Worm (Caenorhabditis elegans) whole organism, L4 larva: ENCODE results near the gene str-248.

Source experiments
- D1046.2 ChIP-seq: fragments of 200-800 bp; sonication (Bioruptor generic); IDR thresholded peaks from 2 replicates; pipeline ENCODE4 v1.3.6; 2022; ENCODE audit warnings: missing genetic modification characterization, missing compliant biosample characterization
- F10B5.3 ChIP-seq: sonication (generic microtip); optimal IDR thresholded peaks from 2 replicates; lab custom pipeline; 2016; ENCODE audit warnings: mild to moderate bottlenecking, missing genetic modification characterization, missing compliant biosample characterization
- T26A8.4 ChIP-seq: fragments of 200-800 bp; sonication (Bioruptor generic); IDR thresholded peaks from 2 replicates; pipeline ENCODE4 v1.3.6; 2022; ENCODE audit warnings: missing genetic modification characterization, missing compliant biosample characterization
- ZK546.5 ChIP-seq, 2 experiments: sonication (generic microtip); optimal IDR thresholded peaks; 2 replicates each; lab custom pipeline; 2017; ENCODE audit warnings: missing biosample characterization in 2 of 2, missing genetic modification characterization in 2 of 2
- aha-1 ChIP-seq: fragments of 150-350 bp; peaks from one replicate; lab custom pipeline; 2014; ENCODE audit warnings: missing biosample characterization, missing genetic modification characterization
- ama-1 ChIP-seq: fragments of 150-350 bp; optimal IDR thresholded peaks from 2 replicates; lab custom pipeline; 2014; ENCODE audit warnings: inconsistent platforms, mixed read lengths
- cey-2 ChIP-seq: sonication (generic microtip); optimal IDR thresholded peaks from 3 replicates; lab custom pipeline; 2017; ENCODE audit warnings: missing genetic modification characterization, mild to moderate bottlenecking, missing compliant biosample characterization, antibody characterized with exemption, borderline replicate concordance; ENCODE audit not compliant: insufficient read depth
- daf-12 ChIP-seq: fragments of 150-350 bp; optimal IDR thresholded peaks from 2 replicates; lab custom pipeline; 2014; ENCODE audit warnings: missing biosample characterization, missing genetic modification reagents, missing genetic modification characterization
- daf-19 ChIP-seq: fragments of 200-800 bp; sonication (Bioruptor generic); conservative IDR thresholded peaks from 2 replicates; pipeline ENCODE4 v1.3.6; 2022; ENCODE audit warnings: missing genetic modification characterization, missing compliant biosample characterization
- dmd-6 ChIP-seq: fragments of 200-800 bp; sonication (Bioruptor generic); IDR thresholded peaks from 2 replicates; pipeline ENCODE4 v1.3.6; 2022; ENCODE audit warnings: missing genetic modification reagents, missing genetic modification characterization, missing compliant biosample characterization
- dmd-8 ChIP-seq: fragments of 200-800 bp; sonication (Bioruptor generic); IDR thresholded peaks from 2 replicates; pipeline ENCODE4 v1.3.6; 2022; ENCODE audit warnings: missing genetic modification characterization, missing compliant biosample characterization
- dmd-9 ChIP-seq: fragments of 200-800 bp; sonication (Bioruptor generic); IDR thresholded peaks from 2 replicates; pipeline ENCODE4 v1.3.6; 2022; ENCODE audit warnings: missing genetic modification reagents, missing genetic modification characterization, missing compliant biosample characterization
- dpl-1 ChIP-seq: fragments of 150-350 bp; optimal IDR thresholded peaks from 2 replicates; lab custom pipeline; 2014; ENCODE audit warnings: missing biosample characterization, missing genetic modification reagents, missing genetic modification characterization
- egl-43 ChIP-seq: fragments of 200-800 bp; sonication (Bioruptor generic); IDR thresholded peaks from 2 replicates; pipeline ENCODE4 v1.3.6; 2022; ENCODE audit warnings: missing genetic modification reagents, missing genetic modification characterization, missing compliant biosample characterization
- fkh-10 ChIP-seq: fragments of 150-350 bp; optimal IDR thresholded peaks from 2 replicates; lab custom pipeline; 2014; ENCODE audit warnings: missing biosample characterization, missing genetic modification reagents, missing genetic modification characterization
- fos-1 ChIP-seq: fragments of 150-350 bp; optimal IDR thresholded peaks from 2 replicates; lab custom pipeline; 2014; ENCODE audit warnings: missing biosample characterization, missing genetic modification characterization
- hlh-11 ChIP-seq: fragments of 200-800 bp; sonication (Bioruptor generic); optimal IDR thresholded peaks from 2 replicates; lab custom pipeline; 2018; ENCODE audit warnings: mild to moderate bottlenecking, missing genetic modification characterization, missing compliant biosample characterization
- hmg-1.1 ChIP-seq: fragments of 200-800 bp; sonication (Bioruptor generic); IDR thresholded peaks from 2 replicates; pipeline ENCODE4 v1.3.6; 2022; ENCODE audit warnings: missing genetic modification reagents, missing genetic modification characterization, missing compliant biosample characterization
- lim-7 ChIP-seq: fragments of 200-800 bp; sonication (Bioruptor generic); IDR thresholded peaks from 2 replicates; pipeline ENCODE4 v1.3.6; 2022; ENCODE audit warnings: missing genetic modification characterization, missing compliant biosample characterization
- mxl-3 ChIP-seq: fragments of 200-800 bp; sonication (Bioruptor generic); optimal IDR thresholded peaks from 2 replicates; lab custom pipeline; 2018; ENCODE audit warnings: mild to moderate bottlenecking, missing genetic modification characterization, missing compliant biosample characterization
- nhr-102 ChIP-seq: sonication (generic microtip); optimal IDR thresholded peaks from 2 replicates; lab custom pipeline; 2016; ENCODE audit warnings: mild to moderate bottlenecking, missing genetic modification characterization, moderate library complexity, missing compliant biosample characterization
- nhr-11 ChIP-seq: fragments of 150-350 bp; optimal IDR thresholded peaks from 2 replicates; lab custom pipeline; 2014; ENCODE audit warnings: missing biosample characterization, missing genetic modification characterization
- nhr-25 ChIP-seq: sonication (generic microtip); optimal IDR thresholded peaks from 2 replicates; lab custom pipeline; 2017; ENCODE audit warnings: missing genetic modification characterization, mild to moderate bottlenecking, missing compliant biosample characterization, antibody characterized with exemption, moderate library complexity, borderline replicate concordance; ENCODE audit not compliant: insufficient read depth
- nhr-28 ChIP-seq: fragments of 150-350 bp; optimal IDR thresholded peaks from 2 replicates; lab custom pipeline; 2014; ENCODE audit warnings: missing biosample characterization, missing genetic modification characterization
- nhr-6 ChIP-seq: fragments of 150-350 bp; optimal IDR thresholded peaks from 2 replicates; lab custom pipeline; 2014; ENCODE audit warnings: missing biosample characterization, missing genetic modification characterization
- saeg-2 ChIP-seq: fragments of 200-800 bp; sonication (Bioruptor generic); IDR thresholded peaks from 2 replicates; pipeline ENCODE4 v1.3.6; 2022; ENCODE audit warnings: missing genetic modification reagents, missing genetic modification characterization, missing compliant biosample characterization
- snpc-1.2 ChIP-seq: fragments of 200-800 bp; sonication (Bioruptor generic); IDR thresholded peaks from 2 replicates; pipeline ENCODE4 v1.3.6; 2022; ENCODE audit warnings: missing genetic modification reagents, missing genetic modification characterization, missing compliant biosample characterization
- snpc-4 ChIP-seq: fragments of 150-350 bp; optimal IDR thresholded peaks from 2 replicates; lab custom pipeline; 2014; ENCODE audit warnings: missing biosample characterization, missing genetic modification characterization
- tag-97 ChIP-seq: fragments of 200-800 bp; sonication (Bioruptor generic); IDR thresholded peaks from 2 replicates; pipeline ENCODE4 v1.3.6; 2022; ENCODE audit warnings: missing genetic modification characterization, missing compliant biosample characterization
- unc-62 ChIP-seq, 3 experiments: fragments of 150-350 bp in 1 of 3; sonication (generic microtip); optimal IDR thresholded peaks in 2 of 3; peaks in 1 of 3; 1 replicate in 1 of 3; 2 replicates in 2 of 3; lab custom pipeline; 2014 to 2017; ENCODE audit warnings: missing biosample characterization in 3 of 3, missing genetic modification characterization in 3 of 3, missing genetic modification reagents in 3 of 3, missing genotype in 1 of 3
- zip-2 ChIP-seq: fragments of 150-350 bp; optimal IDR thresholded peaks from 2 replicates; lab custom pipeline; 2014; ENCODE audit warnings: missing biosample characterization, missing genetic modification characterization
- ztf-11 ChIP-seq: fragments of 150-350 bp; optimal IDR thresholded peaks from 2 replicates; lab custom pipeline; 2014; ENCODE audit warnings: missing biosample characterization, missing genetic modification characterization

str-248 gene

ce11 chrV:15661003-15661402, 31.6 kb upstream of the str-248 start (continued):
- TF ChIP-seq tag-97 (GFP tag; lab: Robert Waterston, UW) (no peak), dmd-6 (GFP tag; lab: Robert Waterston, UW) (no peak), saeg-2 (GFP tag; lab: Robert Waterston, UW) (no peak), unc-62 (GFP tag; optimal IDR thresholded peaks at IDR 0.05 in 1 of 2; lab: Kevin White, UChicago) (peak in 1 of 2 experiments; percentile 97), unc-62 (tag; optimal IDR thresholded peaks at IDR 0.05; lab: Kevin White, UChicago) (no peak), nhr-102 (no peak), daf-19 (no peak), ztf-11 (no peak), fos-1 (tag; lab: Kevin White, UChicago) (no peak)

ce11 chrV:15658262-15659060, 29.0 kb upstream of the str-248 start:
- no peak for TF ChIP-seq nhr-6 (tag; lab: Kevin White, UChicago)
- TF ChIP-seq ZK546.5 (tag; optimal IDR thresholded peaks at IDR 0.05; lab: Kevin White, UChicago): no peak
- no peak for TF ChIP-seq ama-1
- TF ChIP-seq dmd-8 (GFP tag; lab: Robert Waterston, UW): no peak
- peak; percentile 49 for TF ChIP-seq dmd-6 (GFP tag; lab: Robert Waterston, UW)
- no peak for TF ChIP-seq nhr-25
- no peak for TF ChIP-seq D1046.2 (GFP tag; lab: Robert Waterston, UW)
- no peak for TF ChIP-seq egl-43 (GFP tag; lab: Robert Waterston, UW)
- peak; percentile 4 for TF ChIP-seq nhr-11 (tag; lab: Kevin White, UChicago)
- peak; percentile 49 for TF ChIP-seq hlh-11
- no peak for TF ChIP-seq cey-2
- TF ChIP-seq dmd-9: no peak
- TF ChIP-seq saeg-2 (GFP tag; lab: Robert Waterston, UW): no peak
- TF ChIP-seq snpc-4 (tag; lab: Kevin White, UChicago): no peak
- TF ChIP-seq daf-12 (tag; lab: Kevin White, UChicago): no peak
- TF ChIP-seq F10B5.3 (tag; lab: Kevin White, UChicago): no peak
- peak; percentile 98 for TF ChIP-seq aha-1 (tag; lab: Kevin White, UChicago)
- TF ChIP-seq dpl-1 (GFP tag; lab: Kevin White, UChicago): no peak
- TF ChIP-seq mxl-3: no peak
- TF ChIP-seq hmg-1.1: no peak

ce11 chrV:15654124-15654523, 24.7 kb upstream of the str-248 start, which contains the start of gene F53E4.2:
Gene F53E4.2, plus strand, starts transcription at chrV:15654424.
- TF ChIP-seq nhr-28 (tag; lab: Kevin White, UChicago) (no peak), D1046.2 (GFP tag; lab: Robert Waterston, UW) (0 out of 2 replicates have a peak, but pooled peaks have one; percentile 16), zip-2 (tag; lab: Kevin White, UChicago) (no peak)
- TF ChIP-seq, all 104 proteins: peak for 1

ce11 chrV:15652147-15652546, 22.7 kb upstream of the str-248 start:
- TF ChIP-seq ama-1 (peak; percentile 87), hmg-1.1 (no peak), lim-7 (GFP tag; lab: Robert Waterston, UW) (0 out of 2 replicates have a peak, but pooled peaks have one; percentile 34), nhr-11 (tag; lab: Kevin White, UChicago) (no peak), egl-43 (GFP tag; lab: Robert Waterston, UW) (0 out of 2 replicates have a peak, but pooled peaks have one; percentile 44), T26A8.4 (GFP tag; lab: Robert Waterston, UW) (0 out of 2 replicates have a peak, but pooled peaks have one; percentile 0), snpc-1.2 (GFP tag; lab: Robert Waterston, UW) (0 out of 2 replicates have a peak, but pooled peaks have one; percentile 47)

- TF ChIP-seq nhr-102: no peak
- no peak for TF ChIP-seq fkh-10 (GFP tag; lab: Kevin White, UChicago)
- no peak for TF ChIP-seq daf-12 (tag; lab: Kevin White, UChicago)
Observed at ce11 chrV:15650167-15650566, 20.7 kb upstream of the str-248 start, which contains the start of gene sru-42. Gene sru-42, plus strand, starts transcription at chrV:15650467.
